Fruit fly (Drosophila melanogaster): ENCODE results near the gene Gp93.
A peak's percentile ranks its signal among the peaks of the same experiment; 100 is the strongest.

Gene Gp93

DNA sequence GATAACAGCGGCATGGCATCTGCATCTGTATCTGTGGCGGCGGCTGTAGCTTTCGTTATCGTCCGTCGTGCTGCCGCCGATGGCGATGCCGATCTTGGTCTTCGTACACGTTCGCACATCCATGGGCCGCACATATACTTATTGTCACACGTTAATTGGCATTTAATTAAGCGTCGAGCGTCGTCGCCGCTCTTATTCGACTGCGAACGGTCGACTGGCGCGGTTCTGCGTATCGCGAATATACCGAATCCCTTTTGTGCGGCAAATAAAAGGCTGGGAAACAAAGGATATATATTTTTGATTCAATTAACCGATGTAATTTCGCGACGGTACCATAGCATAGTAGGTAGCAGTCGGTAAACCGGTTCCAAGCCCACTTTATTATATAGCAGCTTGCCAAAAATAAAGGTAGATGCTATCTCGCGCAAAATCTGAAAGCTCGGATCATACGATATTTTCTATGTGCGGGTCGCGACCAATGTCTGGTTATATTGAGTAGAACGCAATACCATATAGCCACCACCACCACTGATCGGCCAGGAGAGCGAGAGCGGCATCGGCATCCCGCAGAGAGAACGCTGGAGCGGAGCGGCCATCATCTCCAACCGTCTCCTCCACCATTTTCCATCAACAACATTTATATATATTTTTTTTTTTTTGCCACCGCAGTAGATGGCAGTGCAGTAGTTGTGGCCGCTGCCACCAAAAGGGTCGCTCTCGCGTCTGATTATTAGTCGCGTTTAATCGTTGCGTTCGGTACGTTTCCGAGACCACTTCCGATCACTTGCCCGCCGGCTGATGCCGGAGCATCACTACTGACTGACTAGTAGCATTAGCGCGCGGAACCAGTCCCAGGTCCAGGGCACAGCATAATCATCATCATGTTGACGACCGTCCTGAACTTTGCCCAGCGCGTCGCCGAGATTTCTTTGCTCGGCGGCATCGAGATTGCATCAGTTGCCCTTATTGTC lies 23.2 kb upstream of the Gp93 start, which contains the start of gene mino:
Gene mino, plus strand, starts transcription at position 192 of the 971 bp plus-strand sequence.
- TF ChIP-seq CG34406 (GFP tag; optimal IDR thresholded peaks at IDR 0.05) (no peak), Hr38 (GFP tag; optimal IDR thresholded peaks at IDR 0.05) (no peak), topi (GFP tag; optimal IDR thresholded peaks at IDR 0.05) (peak; percentile 23), CG11762 (GFP tag; optimal IDR thresholded peaks at IDR 0.05; ENCODE audit: insufficient read depth) (no peak), pdm3 (GFP tag; optimal IDR thresholded peaks at IDR 0.05) (no peak), CG10669 (GFP tag; optimal IDR thresholded peaks at IDR 0.05) (peak; percentile 1), Lpt (GFP tag; optimal IDR thresholded peaks at IDR 0.05) (no peak), Sox15 (GFP tag; optimal IDR thresholded peaks at IDR 0.05) (no peak), Hr4 (GFP tag; optimal IDR thresholded peaks at IDR 0.05) (no peak), Met (GFP tag; optimal IDR thresholded peaks at IDR 0.05) (peak; percentile 4), CG4318 (GFP tag; optimal IDR thresholded peaks at IDR 0.05) (no peak), esn (GFP tag; optimal IDR thresholded peaks at IDR 0.05) (peak; percentile 38), CG8119 (GFP tag; IDR thresholded peaks at IDR 0.05) (0 out of 3 replicates have a peak, but pooled peaks have one; percentile 12), CG11294 (GFP tag; IDR thresholded peaks at IDR 0.05) (no peak), CG9139 (GFP tag; optimal IDR thresholded peaks at IDR 0.05) (peak; percentile 55), Eip78C (GFP tag) (peak; percentile 60), dac (GFP tag; optimal IDR thresholded peaks at IDR 0.05) (no peak), CG8319 (GFP tag; optimal IDR thresholded peaks at IDR 0.05) (no peak), CG11902 (GFP tag; optimal IDR thresholded peaks at IDR 0.05) (no peak), Ets21C (GFP tag; optimal IDR thresholded peaks at IDR 0.05) (no peak), Eip93F (GFP tag; optimal IDR thresholded peaks at IDR 0.05) (peak; percentile 43), Hr39 (GFP tag; optimal IDR thresholded peaks at IDR 0.05) (no peak), CG31627 (GFP tag; optimal IDR thresholded peaks at IDR 0.05) (no peak), fd59A (GFP tag; optimal IDR thresholded peaks at IDR 0.05) (no peak), CG1621 (tag; optimal IDR thresholded peaks at IDR 0.05) (peak; percentile 47), Eip75B (GFP tag; optimal IDR thresholded peaks at IDR 0.05) (no peak), achi (GFP tag; optimal IDR thresholded peaks at IDR 0.05) (no peak), CG16779 (tag; optimal IDR thresholded peaks at IDR 0.05) (no peak), acj6 (GFP tag; optimal IDR thresholded peaks at IDR 0.05) (no peak), CG8632 (GFP tag; optimal IDR thresholded peaks at IDR 0.05) (no peak), CG6163 (GFP tag; IDR thresholded peaks at IDR 0.05) (peak; percentile 67; the same call in 2 of the 3 replicates), net (GFP tag; optimal IDR thresholded peaks at IDR 0.05) (no peak), CG3919 (GFP tag; optimal IDR thresholded peaks at IDR 0.05) (no peak), Sox102F (GFP tag; optimal IDR thresholded peaks at IDR 0.05) (peak; percentile 32), fkh (GFP tag; optimal IDR thresholded peaks at IDR 0.05) (peak; percentile 12), CG10631 (GFP tag; optimal IDR thresholded peaks at IDR 0.05) (no peak), CG15336 (GFP tag; IDR thresholded peaks at IDR 0.05) (no peak), Smox (GFP tag; optimal IDR thresholded peaks at IDR 0.05) (no peak), dsx (GFP tag; optimal IDR thresholded peaks at IDR 0.05; ENCODE audit: poor library complexity, severe bottlenecking) (peak; percentile 5), Blimp-1 (GFP tag; optimal IDR thresholded peaks at IDR 0.05) (no peak), CG6276 (GFP tag; optimal IDR thresholded peaks at IDR 0.05) (no peak), spab (GFP tag; optimal IDR thresholded peaks at IDR 0.05) (peak; percentile 27), fd85E (GFP tag; optimal IDR thresholded peaks at IDR 0.05) (no peak), lz (GFP tag; optimal IDR thresholded peaks at IDR 0.05) (no peak), CG32006 (GFP tag; optimal IDR thresholded peaks at IDR 0.05) (no peak), CG6854 (GFP tag; optimal IDR thresholded peaks at IDR 0.05) (peak; percentile 3), Sox14 (GFP tag; optimal IDR thresholded peaks at IDR 0.05) (peak; percentile 82), svp (GFP tag) (peak; percentile 82), eg (GFP tag; IDR thresholded peaks at IDR 0.05) (no peak), Gug (GFP tag; IDR thresholded peaks at IDR 0.05) (no peak), Ets96B (tag; optimal IDR thresholded peaks at IDR 0.05) (no peak)
